Worm (Caenorhabditis elegans) whole organism, L4/young adult: ENCODE measurements around the gene F08F3.8.

ENCODE experiments used
- W03F9.2 ChIP-seq: fragments of 150-350 bp; optimal IDR thresholded peaks from 2 replicates; lab custom pipeline; 2014; ENCODE audit warnings: missing biosample characterization, missing genetic modification characterization
- him-1 ChIP-seq: sonication (generic microtip); optimal IDR thresholded peaks from 2 replicates; lab custom pipeline; 2016; ENCODE audit warnings: missing genotype, missing genetic modification reagents, missing genetic modification characterization, missing compliant biosample characterization

- TF ChIP-seq him-1 (tag; lab: Kevin White, UChicago) (no peak), W03F9.2 (tag; lab: Kevin White, UChicago) (no peak)
Measured at ce11 chrV:5465335-5465734, 32.9 kb upstream of the F08F3.8 start, which contains the start of gene srg-68.
